Worm (Caenorhabditis elegans): Measurements from ENCODE around the gene trpp-4.

Gene trpp-4

DNA sequence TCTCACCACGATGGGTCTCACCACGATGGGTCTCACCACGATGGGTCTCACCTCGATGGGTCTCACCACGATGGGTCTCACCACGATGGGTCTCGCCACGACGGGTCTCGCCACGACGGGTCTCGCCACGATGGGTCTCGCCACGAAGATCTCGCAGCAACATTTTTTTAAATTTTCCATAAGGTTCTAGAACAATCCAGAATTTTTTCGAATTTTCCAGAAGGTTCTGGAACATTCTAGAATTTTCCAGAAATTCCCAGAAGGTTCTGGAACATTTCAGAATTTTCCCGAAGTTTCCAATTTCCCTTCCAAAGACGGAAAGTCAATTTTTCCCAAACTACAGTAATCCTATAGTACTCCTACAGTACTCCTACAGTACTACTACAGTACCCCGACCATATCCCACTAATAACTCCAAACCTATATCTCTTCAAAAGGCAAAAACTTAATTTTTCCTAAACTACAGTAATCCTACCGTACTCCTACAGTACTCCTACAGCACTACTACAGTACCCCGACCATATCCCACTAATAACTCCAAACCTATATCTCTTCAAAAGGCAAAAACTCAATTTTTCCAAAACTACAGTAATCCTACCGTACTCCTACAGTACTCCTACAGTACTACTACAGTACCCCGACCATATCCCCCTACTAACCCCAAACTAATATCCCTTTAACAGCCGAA, 39.3 kb downstream of the trpp-4 start, which contains the start of gene Y54B9A.1 (continued):
- TF ChIP-seq pbrm-1 (GFP tag; IDR thresholded peaks at IDR 0.05) = peak; percentile 65; the same call in 1 of the 2 replicates
- TF ChIP-seq egrh-3 (GFP tag; IDR thresholded peaks at IDR 0.05) = peak; percentile 19; the same call in 1 of the 2 replicates
- TF ChIP-seq bed-2 (GFP tag; IDR thresholded peaks at IDR 0.05) = 0 out of 2 replicates have a peak, but pooled peaks have one; percentile 34
- TF ChIP-seq ceh-58 (GFP tag; IDR thresholded peaks at IDR 0.05) = 0 out of 2 replicates have a peak, but pooled peaks have one; percentile 79
- TF ChIP-seq lin-26 (GFP tag; IDR thresholded peaks at IDR 0.05) = peak; percentile 79; the same call in 1 of the 2 replicates
- peak; percentile 74 for TF ChIP-seq Y53G8AR.9 (GFP tag; conservative IDR thresholded peaks at IDR 0.05)
- TF ChIP-seq ceh-40 (GFP tag; IDR thresholded peaks at IDR 0.05) = peak; percentile 63; the same call in 1 of the 2 replicates
- peak; percentile 44; the same call in 1 of the 2 replicates for TF ChIP-seq C17E4.6 (GFP tag; IDR thresholded peaks at IDR 0.05)

DNA sequence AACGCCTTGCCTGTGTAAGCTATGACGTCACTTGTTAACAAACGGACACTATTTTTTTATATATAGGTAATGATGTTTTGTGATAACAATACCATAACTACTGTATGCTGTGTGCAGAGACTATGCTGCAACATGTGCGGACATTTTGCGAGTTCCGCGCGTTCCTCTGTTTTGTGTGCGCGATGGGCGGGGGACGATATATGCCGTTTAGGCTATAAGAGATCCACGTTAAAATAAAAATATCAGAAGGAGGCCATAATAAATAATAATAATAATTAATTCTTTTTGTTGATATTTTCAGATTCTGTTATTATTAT, 39.8 kb downstream of the trpp-4 start:
- peak; percentile 22 for TF ChIP-seq ztf-18 (tag; optimal IDR thresholded peaks at IDR 0.05)
- TF ChIP-seq snpc-4 (GFP tag; optimal IDR thresholded peaks at IDR 0.05) = peak; percentile 83
- peak; percentile 42 to 91 (median 76) for TF ChIP-seq snpc-4 (tag; optimal IDR thresholded peaks at IDR 0.05)
- 0 out of 2 replicates have a peak, but pooled peaks have one; percentile 3 for TF ChIP-seq madf-8 (GFP tag; conservative IDR thresholded peaks at IDR 0.05)
- TF ChIP-seq mcd-1 (GFP tag; IDR thresholded peaks at IDR 0.05) = 0 out of 2 replicates have a peak, but pooled peaks have one; percentile 48
- no peak for TF ChIP-seq hrde-1 (tag; optimal IDR thresholded peaks at IDR 0.05; ENCODE audit: borderline replicate concordance)
- no peak for TF ChIP-seq Y53G8AR.9 (GFP tag; conservative IDR thresholded peaks at IDR 0.05)
- peak; percentile 84 for TF ChIP-seq lsl-1 (GFP tag; optimal IDR thresholded peaks at IDR 0.05)
- peak; percentile 36 for TF ChIP-seq him-1 (tag; optimal IDR thresholded peaks at IDR 0.05)
- no peak for TF ChIP-seq lin-26 (GFP tag; IDR thresholded peaks at IDR 0.05)
- peak; percentile 89 for TF ChIP-seq snpc-1.1 (tag; optimal IDR thresholded peaks at IDR 0.05; ENCODE audit: insufficient read depth)
- no peak for TF ChIP-seq nhr-90 (tag; optimal IDR thresholded peaks at IDR 0.05)
- TF ChIP-seq tbp1 (GFP tag; optimal IDR thresholded peaks at IDR 0.05) = peak; percentile 57
- TF ChIP-seq madf-3 (GFP tag; IDR thresholded peaks at IDR 0.05) = no peak
- peak; percentile 1 for TF ChIP-seq snpc-1.3 (tag; optimal IDR thresholded peaks at IDR 0.05; ENCODE audit: insufficient read depth)
- peak; percentile 20 for TF ChIP-seq lin-54 (GFP tag; optimal IDR thresholded peaks at IDR 0.05)
- no peak for TF ChIP-seq F10E7.11 (tag; optimal IDR thresholded peaks at IDR 0.05)

DNA sequence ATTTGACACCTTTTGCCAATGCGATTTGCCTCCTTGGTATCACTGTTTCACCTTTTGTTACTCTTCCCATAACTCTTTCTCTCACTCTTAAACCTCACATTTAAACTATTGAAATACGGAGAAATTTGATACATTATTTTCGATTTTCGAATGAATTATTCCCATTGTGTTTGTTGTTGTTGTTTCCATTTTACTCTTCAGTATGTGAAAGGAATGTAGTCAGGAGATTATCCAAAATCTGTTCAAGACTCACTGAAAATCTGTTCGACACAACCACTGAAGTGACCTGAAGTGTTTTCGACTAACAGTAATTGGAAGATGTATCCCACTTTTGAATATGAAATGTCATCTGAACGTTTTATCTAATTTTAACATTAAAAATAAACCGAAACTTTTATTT, 40.9 kb downstream of the trpp-4 start:
- TF ChIP-seq snpc-3.4 (tag; optimal IDR thresholded peaks at IDR 0.05) (no peak), snpc-1.1 (tag; optimal IDR thresholded peaks at IDR 0.05; ENCODE audit: insufficient read depth) (no peak), aptf-2 (GFP tag; conservative IDR thresholded peaks at IDR 0.05) (no peak), bed-1 (GFP tag; IDR thresholded peaks at IDR 0.05) (no peak), ztf-22 (GFP tag; optimal IDR thresholded peaks at IDR 0.05) (no peak), F57A8.1 (GFP tag; optimal IDR thresholded peaks at IDR 0.05) (no peak), egl-44 (GFP tag; IDR thresholded peaks at IDR 0.05) (no peak), nhr-179 (tag; optimal IDR thresholded peaks at IDR 0.05) (no peak), nfyb-1 (GFP tag; IDR thresholded peaks at IDR 0.05) (no peak), tbp1 (GFP tag; optimal IDR thresholded peaks at IDR 0.05) (no peak), nhr-27 (tag; optimal IDR thresholded peaks at IDR 0.05) (no peak), F55B11.4 (tag; optimal IDR thresholded peaks at IDR 0.05; ENCODE audit: borderline replicate concordance, insufficient read depth) (no peak), ZK185.1 (tag; optimal IDR thresholded peaks at IDR 0.05; ENCODE audit: poor library complexity, severe bottlenecking) (no peak), T07F8.4 (tag; optimal IDR thresholded peaks at IDR 0.05) (no peak)
